Fruit fly (Drosophila melanogaster) whole organism, pupa: Measurements from ENCODE around the gene Polr2I.

Source experiments
- CG15710 ChIP-seq: fragments of 200-800 bp; sonication (Bioruptor generic); optimal IDR thresholded peaks from 2 replicates; lab custom pipeline; 2018; ENCODE audit warnings: missing biosample characterization, mild to moderate bottlenecking, missing genetic modification characterization, moderate library complexity
- CG17806 ChIP-seq: fragments of 200-800 bp; sonication (Bioruptor generic); optimal IDR thresholded peaks from 2 replicates; lab custom pipeline; 2018; ENCODE audit warnings: missing biosample characterization, mild to moderate bottlenecking, missing genetic modification characterization, moderate library complexity
- CG32121 ChIP-seq: fragments of 200-800 bp; sonication (Bioruptor generic); IDR thresholded peaks from 2 replicates; pipeline ENCODE4 v1.3.6; 2022; ENCODE audit warnings: missing biosample characterization, missing genetic modification characterization
- CG8301 ChIP-seq: fragments of 200-800 bp; sonication (Bioruptor generic); optimal IDR thresholded peaks from 2 replicates; lab custom pipeline; 2018; ENCODE audit warnings: missing biosample characterization, mild to moderate bottlenecking, missing genetic modification characterization
- EcR ChIP-seq: fragments of 200-800 bp; sonication (Bioruptor generic); optimal IDR thresholded peaks from 3 replicates; lab custom pipeline; 2019; ENCODE audit warnings: missing biosample characterization, missing genetic modification characterization, mild to moderate bottlenecking, moderate library complexity, missing genetic modification reagents
- Pif1B ChIP-seq: fragments of 200-800 bp; sonication (Bioruptor generic); optimal IDR thresholded peaks from 3 replicates; lab custom pipeline; 2016; ENCODE audit warnings: missing biosample characterization, missing genetic modification characterization
- gl ChIP-seq: fragments of 200-800 bp; sonication (Bioruptor generic); optimal IDR thresholded peaks from 2 replicates; lab custom pipeline; 2018; ENCODE audit warnings: missing biosample characterization, mild to moderate bottlenecking, missing genetic modification characterization
- rn ChIP-seq: fragments of 200-800 bp; sonication (Bioruptor generic); IDR thresholded peaks from 2 replicates; pipeline ENCODE4 v1.3.6; 2022; ENCODE audit warnings: missing biosample characterization, missing genetic modification characterization

dm6 chr3R:14285059-14285953 lies 23.6 kb upstream of the Polr2I start:
- no peak for TF ChIP-seq CG8301 (tag; lab: Kevin White, UChicago)
- TF ChIP-seq rn (GFP tag; lab: Robert Waterston, UW), result no peak
- TF ChIP-seq Pif1B (GFP tag; lab: Kevin White, UChicago), result no peak
- TF ChIP-seq CG17806 (tag; lab: Kevin White, UChicago), result no peak
- TF ChIP-seq gl, result no peak
- TF ChIP-seq CG15710 (tag; lab: Kevin White, UChicago), result no peak
- no peak for TF ChIP-seq EcR (GFP tag; lab: Kevin White, UChicago)
- TF ChIP-seq CG32121, result no peak
